Fruit fly (Drosophila melanogaster) whole organism, embryonic: ENCODE results near the gene CG6878.

ENCODE experiments used
- Aef1 ChIP-seq: fragments of 200-800 bp; sonication (Bioruptor generic); IDR thresholded peaks from 3 replicates; pipeline ENCODE4 v1.3.6; 2022; ENCODE audit warnings: missing biosample characterization, missing genetic modification characterization
- Blimp-1 ChIP-seq: fragments of 200-800 bp; sonication (Bioruptor generic); optimal IDR thresholded peaks from 3 replicates; lab custom pipeline; 2018; ENCODE audit warnings: missing biosample characterization, missing genetic modification characterization, mild to moderate bottlenecking, moderate library complexity, missing genetic modification reagents
- CG12071 ChIP-seq: fragments of 200-800 bp; sonication (Bioruptor generic); optimal IDR thresholded peaks from 3 replicates; lab custom pipeline; 2018; ENCODE audit warnings: missing biosample characterization, mild to moderate bottlenecking, missing genetic modification characterization
- CG12155 ChIP-seq: fragments of 200-800 bp; sonication (Bioruptor generic); optimal IDR thresholded peaks from 3 replicates; lab custom pipeline; 2016; ENCODE audit warnings: missing biosample characterization, missing genetic modification characterization
- CG13123 ChIP-seq: fragments of 200-800 bp; sonication (Bioruptor generic); optimal IDR thresholded peaks from 2 replicates; lab custom pipeline; 2016; ENCODE audit warnings: missing biosample characterization, missing genetic modification characterization
- CG14860 ChIP-seq: fragments of 200-800 bp; sonication (Bioruptor generic); IDR thresholded peaks from 3 replicates; pipeline ENCODE4 v1.3.6; 2022; ENCODE audit warnings: missing biosample characterization, missing genetic modification characterization; ENCODE audit not compliant: partially characterized antibody
- CG15514 ChIP-seq: fragments of 200-800 bp; sonication (Bioruptor generic); optimal IDR thresholded peaks from 3 replicates; lab custom pipeline; 2017; ENCODE audit warnings: missing biosample characterization, missing genetic modification characterization, mild to moderate bottlenecking, moderate library complexity, missing genetic modification reagents
- CG2120 ChIP-seq: fragments of 200-800 bp; sonication (Bioruptor generic); optimal IDR thresholded peaks from 3 replicates; lab custom pipeline; 2016; ENCODE audit warnings: missing biosample characterization, missing genetic modification characterization
- CG2129 ChIP-seq: fragments of 200-800 bp; sonication (Bioruptor generic); IDR thresholded peaks from 2 replicates; pipeline ENCODE4 v1.3.6; 2022; ENCODE audit warnings: missing biosample characterization, missing genetic modification characterization; ENCODE audit not compliant: partially characterized antibody
- CG2199 ChIP-seq: fragments of 200-800 bp; sonication (Bioruptor generic); IDR thresholded peaks from 3 replicates; pipeline ENCODE4 v1.3.6; 2022; ENCODE audit warnings: missing biosample characterization, missing genetic modification characterization
- CG3281 ChIP-seq: fragments of 200-800 bp; sonication (Bioruptor generic); optimal IDR thresholded peaks from 3 replicates; lab custom pipeline; 2017; ENCODE audit warnings: missing biosample characterization, mild to moderate bottlenecking, missing genetic modification characterization
- CG4360 ChIP-seq: fragments of 200-800 bp; sonication (Bioruptor generic); IDR thresholded peaks from 2 replicates; pipeline ENCODE4 v1.3.6; 2022; ENCODE audit warnings: missing biosample characterization, missing genetic modification characterization
- CG6254 ChIP-seq: fragments of 200-800 bp; sonication (Bioruptor generic); optimal IDR thresholded peaks from 3 replicates; lab custom pipeline; 2017; ENCODE audit warnings: mild to moderate bottlenecking, missing biosample characterization, missing genetic modification reagents, missing genetic modification characterization
- CG8944 ChIP-seq: fragments of 200-800 bp; sonication (Bioruptor generic); optimal IDR thresholded peaks from 3 replicates; lab custom pipeline; 2016; ENCODE audit warnings: missing biosample characterization, missing genetic modification characterization
- CG9215 ChIP-seq: fragments of 200-800 bp; sonication (Bioruptor generic); IDR thresholded peaks from 2 replicates; pipeline ENCODE4 v1.3.6; 2022; ENCODE audit warnings: missing biosample characterization, missing genetic modification characterization
- CG9797 ChIP-seq: fragments of 200-800 bp; sonication (Bioruptor generic); optimal IDR thresholded peaks from 3 replicates; lab custom pipeline; 2018; ENCODE audit warnings: missing biosample characterization, mild to moderate bottlenecking, missing genetic modification characterization
- Ets65A ChIP-seq: fragments of 200-800 bp; sonication (Bioruptor generic); peaks from one replicate; lab custom pipeline; 2016; ENCODE audit warnings: missing biosample characterization, missing genetic modification characterization
- Gsc ChIP-seq: fragments of 200-800 bp; sonication (Bioruptor generic); IDR thresholded peaks from 2 replicates; pipeline ENCODE4 v1.3.6; 2022; ENCODE audit warnings: missing biosample characterization, missing genetic modification characterization
- Hand ChIP-seq: fragments of 200-800 bp; sonication (Bioruptor generic); optimal IDR thresholded peaks from 2 replicates; lab custom pipeline; 2017; ENCODE audit warnings: mild to moderate bottlenecking, missing biosample characterization, missing genetic modification reagents, missing genetic modification characterization
- Hmr ChIP-seq: fragments of 200-800 bp; sonication (Bioruptor generic); optimal IDR thresholded peaks from 3 replicates; lab custom pipeline; 2017; ENCODE audit warnings: mild to moderate bottlenecking, missing biosample characterization, missing genetic modification reagents, missing genetic modification characterization
- Hr3 ChIP-seq: fragments of 200-800 bp; sonication (Bioruptor generic); optimal IDR thresholded peaks from 3 replicates; lab custom pipeline; 2016; ENCODE audit warnings: missing biosample characterization, missing genetic modification characterization
- Hr39 ChIP-seq: fragments of >200 bp; optimal IDR thresholded peaks from 2 replicates; lab custom pipeline; 2017
- Hr51 ChIP-seq, 2 experiments: fragments of 200-800 bp; sonication (Bioruptor generic); optimal IDR thresholded peaks; 2 replicates in 1 of 2; 3 replicates in 1 of 2; lab custom pipeline; 2016 to 2018; ENCODE audit warnings: missing biosample characterization in 2 of 2, missing genetic modification characterization in 2 of 2, mild to moderate bottlenecking in 1 of 2, moderate library complexity in 1 of 2
- Max ChIP-seq: fragments of 200-800 bp; sonication (Bioruptor generic); optimal IDR thresholded peaks from 2 replicates; lab custom pipeline; 2016; ENCODE audit warnings: missing biosample characterization, mild to moderate bottlenecking, missing genetic modification characterization
- Med ChIP-seq: fragments of 200-800 bp; sonication (Bioruptor generic); peaks from one replicate; lab custom pipeline; 2016; ENCODE audit warnings: missing biosample characterization, missing genetic modification characterization, mild to moderate bottlenecking, inconsistent platforms, moderate library complexity
- Meics ChIP-seq: fragments of 200-800 bp; sonication (Bioruptor generic); optimal IDR thresholded peaks from 2 replicates; lab custom pipeline; 2017; ENCODE audit warnings: missing biosample characterization, mild to moderate bottlenecking, missing genetic modification characterization
- Mes4 ChIP-seq: fragments of 200-800 bp; sonication (Bioruptor generic); optimal IDR thresholded peaks from 2 replicates; lab custom pipeline; 2016; ENCODE audit warnings: missing biosample characterization, missing genetic modification characterization
- Mrtf ChIP-seq: fragments of 200-800 bp; sonication (Bioruptor generic); IDR thresholded peaks from 3 replicates; pipeline ENCODE4 v1.3.6; 2022; ENCODE audit warnings: missing biosample characterization, missing genetic modification characterization
- Oli ChIP-seq: fragments of 200-800 bp; sonication (Bioruptor generic); optimal IDR thresholded peaks from 2 replicates; lab custom pipeline; 2018; ENCODE audit warnings: missing biosample characterization, mild to moderate bottlenecking, missing genetic modification characterization, moderate library complexity
- Sin3A ChIP-seq: fragments of >200 bp; optimal IDR thresholded peaks from 2 replicates; lab custom pipeline; 2018
- Vsx1 ChIP-seq: fragments of 200-800 bp; sonication (Bioruptor generic); optimal IDR thresholded peaks from 2 replicates; lab custom pipeline; 2017; ENCODE audit warnings: missing biosample characterization, mild to moderate bottlenecking, missing genetic modification characterization, missing genetic modification reagents
- abd-A ChIP-seq: fragments of 200-800 bp; sonication (Bioruptor generic); optimal IDR thresholded peaks from 3 replicates; lab custom pipeline; 2019; ENCODE audit warnings: missing biosample characterization, mild to moderate bottlenecking, missing genetic modification characterization, moderate library complexity
- chif ChIP-seq, 2 experiments: fragments of 200-800 bp; sonication (Bioruptor generic); optimal IDR thresholded peaks; 3 replicates each; lab custom pipeline; 2016; ENCODE audit warnings: missing biosample characterization in 2 of 2, missing genetic modification characterization in 2 of 2
- chm ChIP-seq: fragments of 200-800 bp; sonication (Bioruptor generic); IDR thresholded peaks from 2 replicates; pipeline ENCODE4 v1.3.6; 2022; ENCODE audit warnings: missing biosample characterization, missing genetic modification characterization
- dimm ChIP-seq: fragments of 200-800 bp; sonication (Bioruptor generic); IDR thresholded peaks from 2 replicates; pipeline ENCODE4 v1.3.6; 2022; ENCODE audit warnings: missing biosample characterization, missing genetic modification characterization
- esg ChIP-seq: fragments of 200-800 bp; sonication (Bioruptor generic); conservative IDR thresholded peaks from 2 replicates; pipeline ENCODE4 v1.3.6; 2022; ENCODE audit warnings: missing biosample characterization, missing genetic modification characterization
- exex ChIP-seq: fragments of 200-800 bp; sonication (Bioruptor generic); optimal IDR thresholded peaks from 4 replicates; lab custom pipeline; 2018; ENCODE audit warnings: missing biosample characterization, mild to moderate bottlenecking, missing genetic modification characterization, moderate library complexity
- fd96Cb ChIP-seq: fragments of 200-800 bp; sonication (Bioruptor generic); optimal IDR thresholded peaks from 2 replicates; lab custom pipeline; 2018; ENCODE audit warnings: missing biosample characterization, mild to moderate bottlenecking, missing genetic modification characterization, moderate library complexity
- gce ChIP-seq: fragments of 200-800 bp; sonication (Bioruptor generic); IDR thresholded peaks from 3 replicates; pipeline ENCODE4 v1.3.6; 2022; ENCODE audit warnings: missing biosample characterization, missing genetic modification characterization
- gcm ChIP-seq: fragments of 200-800 bp; sonication (Bioruptor generic); optimal IDR thresholded peaks from 2 replicates; lab custom pipeline; 2019; ENCODE audit warnings: missing biosample characterization, mild to moderate bottlenecking, missing genetic modification characterization, moderate library complexity
- jing ChIP-seq: fragments of 200-800 bp; sonication (Bioruptor generic); optimal IDR thresholded peaks from 2 replicates; lab custom pipeline; 2018; ENCODE audit warnings: missing biosample characterization, mild to moderate bottlenecking, missing genetic modification characterization
- ken ChIP-seq: fragments of 200-800 bp; sonication (Bioruptor generic); IDR thresholded peaks from 3 replicates; pipeline ENCODE4 v1.3.6; 2022; ENCODE audit warnings: missing biosample characterization, missing genetic modification characterization
- kni ChIP-seq: fragments of 200-800 bp; sonication (Bioruptor generic); optimal IDR thresholded peaks from 3 replicates; lab custom pipeline; 2017; ENCODE audit warnings: mild to moderate bottlenecking, missing biosample characterization, missing genetic modification reagents, missing genetic modification characterization
- knrl ChIP-seq: fragments of 200-800 bp; sonication (Bioruptor generic); IDR thresholded peaks from 3 replicates; pipeline ENCODE4 v1.3.6; 2022; ENCODE audit warnings: missing biosample characterization, missing genetic modification characterization; ENCODE audit not compliant: partially characterized antibody
- mirr ChIP-seq: fragments of 200-800 bp; sonication (Bioruptor generic); optimal IDR thresholded peaks from 3 replicates; lab custom pipeline; 2018; ENCODE audit warnings: missing biosample characterization, mild to moderate bottlenecking, missing genetic modification characterization
- salm ChIP-seq: fragments of 200-800 bp; sonication (Bioruptor generic); optimal IDR thresholded peaks from 2 replicates; lab custom pipeline; 2018; ENCODE audit warnings: missing biosample characterization, mild to moderate bottlenecking, missing genetic modification characterization
- sd ChIP-seq: fragments of 200-800 bp; sonication (Bioruptor generic); optimal IDR thresholded peaks from 3 replicates; lab custom pipeline; 2018; ENCODE audit warnings: missing biosample characterization, mild to moderate bottlenecking, missing genetic modification characterization, moderate library complexity
- sens ChIP-seq: fragments of 200-800 bp; sonication (Bioruptor generic); peaks from one replicate; lab custom pipeline; 2016; ENCODE audit warnings: missing biosample characterization, missing genetic modification characterization
- tup ChIP-seq: fragments of 200-800 bp; sonication (Bioruptor generic); optimal IDR thresholded peaks from 2 replicates; lab custom pipeline; 2016; ENCODE audit warnings: missing biosample characterization, mild to moderate bottlenecking, missing genetic modification characterization, moderate library complexity
- vvl ChIP-seq: fragments of 200-800 bp; sonication (Bioruptor generic); IDR thresholded peaks from 2 replicates; pipeline ENCODE4 v1.3.6; 2022; ENCODE audit warnings: missing biosample characterization, missing genetic modification characterization
- wdn ChIP-seq: fragments of 200-800 bp; sonication (Bioruptor generic); IDR thresholded peaks from 2 replicates; pipeline ENCODE4 v1.3.6; 2022; ENCODE audit warnings: missing biosample characterization, missing genetic modification characterization

The CG6878 gene

dm6 chr3L:15171769-15172403 is 10.3 kb downstream of the CG6878 start (continued):
- TF ChIP-seq esg (GFP tag; lab: Robert Waterston, UW): no peak
- peak; percentile 14 for TF ChIP-seq abd-A (tag; lab: Kevin White, UChicago)
- no peak for TF ChIP-seq Ets65A (GFP tag; lab: Kevin White, UChicago)
- no peak for TF ChIP-seq jing (GFP tag; lab: Kevin White, UChicago)
- TF ChIP-seq fd96Cb (tag; lab: Kevin White, UChicago): peak; percentile 31
- no peak for TF ChIP-seq Mes4 (GFP tag; lab: Kevin White, UChicago)
- TF ChIP-seq CG6254 (GFP tag; lab: Kevin White, UChicago): peak; percentile 46
- no peak for TF ChIP-seq CG12071 (GFP tag; lab: Kevin White, UChicago)
- TF ChIP-seq CG15514 (GFP tag; lab: Kevin White, UChicago): no peak
- no peak for TF ChIP-seq knrl
- no peak for TF ChIP-seq Gsc (GFP tag; lab: Robert Waterston, UW)
- no peak for TF ChIP-seq CG12155 (GFP tag; lab: Kevin White, UChicago)
- peak; percentile 44 for TF ChIP-seq Med (GFP tag; lab: Kevin White, UChicago)
- TF ChIP-seq CG14860: no peak
- TF ChIP-seq salm: no peak
- no peak for TF ChIP-seq kni (GFP tag; lab: Kevin White, UChicago)
- TF ChIP-seq CG9797 (GFP tag; lab: Kevin White, UChicago): no peak
- TF ChIP-seq Hr3 (GFP tag; lab: Kevin White, UChicago): no peak
- TF ChIP-seq CG13123 (GFP tag; lab: Kevin White, UChicago): no peak
- TF ChIP-seq Hr39: no peak
- TF ChIP-seq Hand (GFP tag; lab: Kevin White, UChicago): no peak
- TF ChIP-seq sens (GFP tag; lab: Kevin White, UChicago): peak; percentile 77
- TF ChIP-seq CG3281 (GFP tag; lab: Kevin White, UChicago): peak; percentile 10
- TF ChIP-seq gcm (GFP tag; lab: Kevin White, UChicago): no peak
- no peak for TF ChIP-seq gce
- no peak for TF ChIP-seq CG9215 (GFP tag; lab: Robert Waterston, UW)
- TF ChIP-seq CG2199 (GFP tag; lab: Robert Waterston, UW): 0 out of 3 replicates have a peak, but pooled peaks have one; percentile 45
- TF ChIP-seq Oli: peak; percentile 33
- no peak for TF ChIP-seq Aef1 (GFP tag; lab: Robert Waterston, UW)
- no peak for TF ChIP-seq Mrtf (GFP tag; lab: Robert Waterston, UW)
- TF ChIP-seq wdn (GFP tag; lab: Robert Waterston, UW): no peak
- TF ChIP-seq tup: no peak
- no peak for TF ChIP-seq Sin3A (lab: Kevin White, UChicago)
- no peak for TF ChIP-seq Max
- TF ChIP-seq CG2129 (GFP tag; lab: Robert Waterston, UW): no peak
- TF ChIP-seq Hr51 (GFP tag; optimal IDR thresholded peaks at IDR 0.05; lab: Kevin White, UChicago): peak in 1 of 2 experiments; percentile 22
- TF ChIP-seq dimm: no peak
- no peak for TF ChIP-seq CG2120
- no peak for TF ChIP-seq vvl (GFP tag; lab: Robert Waterston, UW)
- TF ChIP-seq Blimp-1 (GFP tag; lab: Kevin White, UChicago): peak; percentile 53
- TF ChIP-seq CG8944: no peak
- no peak for TF ChIP-seq chif (GFP tag; optimal IDR thresholded peaks at IDR 0.05; lab: Kevin White, UChicago)
- no peak for TF ChIP-seq chm (GFP tag; lab: Robert Waterston, UW)
- TF ChIP-seq CG4360: no peak
- TF ChIP-seq Hmr (GFP tag; lab: Kevin White, UChicago): peak; percentile 3
- TF ChIP-seq mirr (GFP tag; lab: Kevin White, UChicago): no peak
- no peak for TF ChIP-seq ken (GFP tag; lab: Robert Waterston, UW)
- peak; percentile 17 for TF ChIP-seq Vsx1 (GFP tag; lab: Kevin White, UChicago)
- TF ChIP-seq exex: peak; percentile 32
- no peak for TF ChIP-seq sd
- TF ChIP-seq Meics: no peak
